Worm (Caenorhabditis elegans): ENCODE measurements around the gene pdha-1.

pdha-1 gene

ce11 chrII:8073222-8073621, 7.1 kb downstream of the pdha-1 start, which contains the start of gene gpcp-2:
gpcp-2 (minus strand) TSS chrII:8073374.
- TF ChIP-seq snpc-4 (tag; optimal IDR thresholded peaks at IDR 0.05) (no peak), lsy-2 (tag; optimal IDR thresholded peaks at IDR 0.05) (no peak), fos-1 (tag; optimal IDR thresholded peaks at IDR 0.05) (peak; percentile 39), nhr-77 (tag; optimal IDR thresholded peaks at IDR 0.05) (no peak), lin-13 (GFP tag; optimal IDR thresholded peaks at IDR 0.05) (no peak)

- TF ChIP-seq fos-1 (tag; optimal IDR thresholded peaks at IDR 0.05), result peak; percentile 47
- no peak for TF ChIP-seq mbf-1 (tag; optimal IDR thresholded peaks at IDR 0.05)
These were observed 8.0 kb downstream of the pdha-1 start for ce11 chrII:8074058-8074457.

- peak; percentile 85 for TF ChIP-seq nhr-21 (tag; optimal IDR thresholded peaks at IDR 0.05)
- no peak for TF ChIP-seq ztf-11 (tag; optimal IDR thresholded peaks at IDR 0.05)
- TF ChIP-seq nhr-25 (tag; optimal IDR thresholded peaks at IDR 0.05), result peak; percentile 73
- no peak for TF ChIP-seq ama-1 (optimal IDR thresholded peaks at IDR 0.05)
- TF ChIP-seq unc-62 (GFP tag; optimal IDR thresholded peaks at IDR 0.05), result no peak
- no peak for TF ChIP-seq nhr-10 (tag; optimal IDR thresholded peaks at IDR 0.05)
- no peak for TF ChIP-seq aly-2 (tag; optimal IDR thresholded peaks at IDR 0.05)
- TF ChIP-seq unc-55 (GFP tag; optimal IDR thresholded peaks at IDR 0.05), result peak; percentile 45
- TF ChIP-seq Y55F3AM.14 (GFP tag; optimal IDR thresholded peaks at IDR 0.05), result peak; percentile 62
- peak; percentile 90 for TF ChIP-seq fos-1 (tag; optimal IDR thresholded peaks at IDR 0.05)
- TF ChIP-seq elt-1 (tag; optimal IDR thresholded peaks at IDR 0.05), result no peak
- no peak for TF ChIP-seq lin-39 (tag; optimal IDR thresholded peaks at IDR 0.05)
- no peak for TF ChIP-seq mbf-1 (tag; optimal IDR thresholded peaks at IDR 0.05)
- TF ChIP-seq C34F6.9 (tag; optimal IDR thresholded peaks at IDR 0.05), result peak; percentile 61
- TF ChIP-seq nhr-6 (tag; optimal IDR thresholded peaks at IDR 0.05), result no peak
- no peak for TF ChIP-seq nhr-237 (tag; optimal IDR thresholded peaks at IDR 0.05)
- TF ChIP-seq ceh-16 (tag; optimal IDR thresholded peaks at IDR 0.05), result peak; percentile 57
- no peak for TF ChIP-seq egl-27 (tag; optimal IDR thresholded peaks at IDR 0.05)
- no peak for TF ChIP-seq alr-1 (tag; optimal IDR thresholded peaks at IDR 0.05)
- peak; percentile 69 for TF ChIP-seq sem-4 (tag; optimal IDR thresholded peaks at IDR 0.05)
- no peak for TF ChIP-seq skn-1 (tag; optimal IDR thresholded peaks at IDR 0.05)
- TF ChIP-seq R02D3.7 (tag; optimal IDR thresholded peaks at IDR 0.05), result no peak
- peak; percentile 66 for TF ChIP-seq F13H6.1 (tag; optimal IDR thresholded peaks at IDR 0.05)
- TF ChIP-seq ztf-4 (tag; optimal IDR thresholded peaks at IDR 0.05), result no peak
- no peak for TF ChIP-seq ZK546.5 (tag; optimal IDR thresholded peaks at IDR 0.05)
- TF ChIP-seq mdl-1 (tag; optimal IDR thresholded peaks at IDR 0.05), result peak in 1 of 2 experiments; percentile 9
- TF ChIP-seq nhr-77 (tag; optimal IDR thresholded peaks at IDR 0.05), result peak; percentile 16
- no peak for TF ChIP-seq ceh-82 (tag; optimal IDR thresholded peaks at IDR 0.05)
- peak; percentile 36 for TF ChIP-seq zag-1 (tag; optimal IDR thresholded peaks at IDR 0.05)
- TF ChIP-seq lin-13 (GFP tag; optimal IDR thresholded peaks at IDR 0.05), result peak; percentile 50
- TF ChIP-seq elt-3 (tag; optimal IDR thresholded peaks at IDR 0.05), result no peak
- peak; percentile 95 for TF ChIP-seq nhr-129 (tag; optimal IDR thresholded peaks at IDR 0.05)
- peak; percentile 36 for TF ChIP-seq blmp-1 (tag; optimal IDR thresholded peaks at IDR 0.05; ENCODE audit: insufficient read depth)
- TF ChIP-seq lin-11 (tag; optimal IDR thresholded peaks at IDR 0.05), result peak; percentile 42
- peak; percentile 78 for TF ChIP-seq sma-9 (GFP tag; optimal IDR thresholded peaks at IDR 0.05)
- TF ChIP-seq sma-9 (tag; optimal IDR thresholded peaks at IDR 0.05), result no peak
- no peak for TF ChIP-seq nhr-23 (tag; optimal IDR thresholded peaks at IDR 0.05)
- no peak for TF ChIP-seq peb-1 (tag; optimal IDR thresholded peaks at IDR 0.05)
- no peak for TF ChIP-seq mab-5 (tag; optimal IDR thresholded peaks at IDR 0.05)
- peak; percentile 80 for TF ChIP-seq crh-2 (tag; optimal IDR thresholded peaks at IDR 0.05)
- TF ChIP-seq snpc-4 (tag; optimal IDR thresholded peaks at IDR 0.05), result peak; percentile 42
- TF ChIP-seq lsy-2 (tag; optimal IDR thresholded peaks at IDR 0.05), result peak; percentile 12 to 73
- no peak for TF ChIP-seq nhr-12 (tag; optimal IDR thresholded peaks at IDR 0.05)
- peak; percentile 81 for TF ChIP-seq sma-3 (GFP tag; optimal IDR thresholded peaks at IDR 0.05)
- peak; percentile 9 for TF ChIP-seq nhr-11 (tag; optimal IDR thresholded peaks at IDR 0.05)
- no peak for TF ChIP-seq ztf-1 (GFP tag; conservative IDR thresholded peaks at IDR 0.05)
- TF ChIP-seq dmd-4 (tag; optimal IDR thresholded peaks at IDR 0.05), result no peak
- peak; percentile 74 for TF ChIP-seq gmeb-1 (tag; optimal IDR thresholded peaks at IDR 0.05)
- no peak for TF ChIP-seq unc-39 (tag; optimal IDR thresholded peaks at IDR 0.05)
These were observed 9.3 kb downstream of the pdha-1 start, which contains the start of gene K02C4.2 for ce11 chrII:8075324-8075810. K02C4.2 (plus strand) TSS chrII:8075760.
